Worm (Caenorhabditis elegans) whole organism, early embryonic: ENCODE data around the gene plrg-1.

Experiments used
- B0310.2 ChIP-seq: sonication (generic microtip); optimal IDR thresholded peaks from 2 replicates; lab custom pipeline; 2016; ENCODE audit warnings: mild to moderate bottlenecking, missing genetic modification characterization, missing compliant biosample characterization
- F13C5.2 ChIP-seq: sonication (generic microtip); optimal IDR thresholded peaks from 2 replicates; lab custom pipeline; 2017; ENCODE audit warnings: mild to moderate bottlenecking, missing genetic modification characterization, inconsistent platforms, missing compliant biosample characterization
- aly-1 ChIP-seq: sonication (generic microtip); optimal IDR thresholded peaks from 2 replicates; lab custom pipeline; 2016; ENCODE audit warnings: missing genetic modification characterization, missing compliant biosample characterization
- ama-1 ChIP-seq: fragments of 150-350 bp; optimal IDR thresholded peaks from 2 replicates; lab custom pipeline; 2014
- ceh-13 ChIP-seq: fragments of 200-800 bp; sonication (Bioruptor generic); optimal IDR thresholded peaks from 2 replicates; lab custom pipeline; 2018; ENCODE audit warnings: mild to moderate bottlenecking, missing genetic modification characterization, missing compliant biosample characterization
- ceh-36 ChIP-seq: sonication (generic microtip); optimal IDR thresholded peaks from 2 replicates; lab custom pipeline; 2016; ENCODE audit warnings: missing genetic modification characterization, inconsistent platforms, missing compliant biosample characterization
- ets-7 ChIP-seq: sonication (generic microtip); optimal IDR thresholded peaks from 2 replicates; lab custom pipeline; 2016; ENCODE audit warnings: missing genotype, missing genetic modification characterization, missing compliant biosample characterization
- flt-1 ChIP-seq: fragments of 200-800 bp; sonication (Bioruptor generic); IDR thresholded peaks from 2 replicates; pipeline ENCODE4 v1.3.6; 2022; ENCODE audit warnings: missing genetic modification characterization, missing compliant biosample characterization
- hmbx-1 ChIP-seq: sonication (generic microtip); optimal IDR thresholded peaks from 2 replicates; lab custom pipeline; 2016; ENCODE audit warnings: mild to moderate bottlenecking, missing genetic modification characterization, missing compliant biosample characterization
- hmg-4 ChIP-seq: fragments of 200-800 bp; sonication (Bioruptor generic); optimal IDR thresholded peaks from 2 replicates; lab custom pipeline; 2018; ENCODE audit warnings: mild to moderate bottlenecking, missing genetic modification characterization, missing compliant biosample characterization
- hnd-1 ChIP-seq: sonication (generic microtip); optimal IDR thresholded peaks from 2 replicates; lab custom pipeline; 2016; ENCODE audit warnings: missing genetic modification characterization, missing compliant biosample characterization
- pes-1 ChIP-seq: fragments of 200-800 bp; sonication (Bioruptor generic); IDR thresholded peaks from 2 replicates; pipeline ENCODE4 v1.3.6; 2022; ENCODE audit warnings: missing genetic modification reagents, missing genetic modification characterization, missing compliant biosample characterization
- scrt-1 ChIP-seq: fragments of 200-800 bp; sonication (Bioruptor generic); IDR thresholded peaks from 2 replicates; pipeline ENCODE4 v1.3.6; 2022; ENCODE audit warnings: missing genetic modification characterization, missing compliant biosample characterization
- sea-1 ChIP-seq: fragments of 200-800 bp; sonication (Bioruptor generic); conservative IDR thresholded peaks from 2 replicates; pipeline ENCODE4 v1.3.6; 2022; ENCODE audit warnings: missing genetic modification characterization, missing compliant biosample characterization
- tbx-11 ChIP-seq: fragments of 200-800 bp; sonication (Bioruptor generic); IDR thresholded peaks from 2 replicates; pipeline ENCODE4 v1.3.6; 2022; ENCODE audit warnings: missing genetic modification characterization, missing compliant biosample characterization
- tbx-37 ChIP-seq: fragments of 200-800 bp; sonication (Bioruptor generic); conservative IDR thresholded peaks from 2 replicates; pipeline ENCODE4 v1.3.6; 2022; ENCODE audit warnings: missing genetic modification reagents, missing genetic modification characterization, missing compliant biosample characterization
- tra-4 ChIP-seq: sonication (generic microtip); optimal IDR thresholded peaks from 2 replicates; lab custom pipeline; 2017; ENCODE audit warnings: missing genetic modification characterization, missing compliant biosample characterization

The plrg-1 gene

DNA sequence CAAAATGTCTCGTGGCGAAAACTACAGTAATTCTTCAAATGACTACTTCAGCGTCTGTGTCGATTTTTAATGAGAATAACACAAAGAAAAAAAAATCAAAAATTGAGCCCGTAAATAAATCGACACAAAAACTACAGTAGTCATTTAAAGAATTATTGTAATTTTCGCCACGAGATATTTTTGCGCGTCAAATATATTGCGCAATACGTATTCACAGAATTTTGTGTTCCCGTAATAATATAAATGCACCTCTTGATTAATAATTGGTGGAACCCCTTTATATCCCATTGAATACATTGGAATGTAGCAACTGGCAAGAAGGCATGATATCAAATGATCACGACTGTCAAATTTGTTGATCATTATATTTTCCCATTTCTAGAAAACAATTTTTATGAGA is 38.8 kb downstream of the plrg-1 start:
- TF ChIP-seq B0310.2 (tag; lab: Kevin White, UChicago) (no peak), aly-1 (tag; lab: Kevin White, UChicago) (no peak), tbx-11 (GFP tag; lab: Robert Waterston, UW) (no peak), ets-7 (tag; lab: Kevin White, UChicago) (no peak), pes-1 (GFP tag; lab: Robert Waterston, UW) (no peak), hnd-1 (no peak), ceh-13 (GFP tag; lab: Kevin White, UChicago) (no peak), flt-1 (GFP tag; lab: Robert Waterston, UW) (no peak), hmg-4 (GFP tag; lab: Kevin White, UChicago) (no peak), ama-1 (lab: Kevin White, UChicago) (no peak), ceh-36 (tag; lab: Kevin White, UChicago) (no peak), hmbx-1 (tag; lab: Kevin White, UChicago) (no peak), sea-1 (GFP tag; lab: Robert Waterston, UW) (no peak), tra-4 (tag; lab: Kevin White, UChicago) (no peak), scrt-1 (no peak)

DNA sequence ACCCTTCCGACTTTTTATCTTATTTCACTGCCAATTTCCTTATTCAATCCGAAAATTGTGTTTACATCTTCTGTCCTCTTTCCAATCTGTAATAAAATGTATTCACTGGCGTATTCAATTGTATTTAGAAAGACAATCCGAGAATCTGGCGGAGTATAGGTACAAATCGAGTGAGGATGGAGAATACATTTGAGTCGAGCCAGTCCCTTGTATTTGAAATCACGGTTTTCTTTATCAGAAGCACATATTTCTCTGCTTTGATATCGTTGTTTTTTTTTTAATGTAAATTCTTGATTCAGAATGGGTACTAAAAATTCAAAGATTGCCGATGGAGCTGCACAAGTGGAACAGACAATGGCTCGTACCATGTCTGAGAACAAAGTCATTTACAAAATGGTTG is 43.6 kb downstream of the plrg-1 start, which contains the start of gene ocr-1:
TSS of gene ocr-1 (plus strand) at position 301 of the 400 bp plus-strand sequence.
- TF ChIP-seq aly-1 (tag; lab: Kevin White, UChicago) (no peak), scrt-1 (no peak), F13C5.2 (tag; lab: Kevin White, UChicago) (no peak), tbx-37 (GFP tag; lab: Robert Waterston, UW) (no peak), pes-1 (GFP tag; lab: Robert Waterston, UW) (no peak), sea-1 (GFP tag; lab: Robert Waterston, UW) (no peak), hmbx-1 (tag; lab: Kevin White, UChicago) (no peak), ama-1 (lab: Kevin White, UChicago) (no peak), hnd-1 (no peak), flt-1 (GFP tag; lab: Robert Waterston, UW) (no peak), tra-4 (tag; lab: Kevin White, UChicago) (no peak), tbx-11 (GFP tag; lab: Robert Waterston, UW) (no peak), hmg-4 (GFP tag; lab: Kevin White, UChicago) (no peak), ceh-36 (tag; lab: Kevin White, UChicago) (no peak), B0310.2 (tag; lab: Kevin White, UChicago) (no peak), ets-7 (tag; lab: Kevin White, UChicago) (no peak), ceh-13 (GFP tag; lab: Kevin White, UChicago) (no peak)

DNA sequence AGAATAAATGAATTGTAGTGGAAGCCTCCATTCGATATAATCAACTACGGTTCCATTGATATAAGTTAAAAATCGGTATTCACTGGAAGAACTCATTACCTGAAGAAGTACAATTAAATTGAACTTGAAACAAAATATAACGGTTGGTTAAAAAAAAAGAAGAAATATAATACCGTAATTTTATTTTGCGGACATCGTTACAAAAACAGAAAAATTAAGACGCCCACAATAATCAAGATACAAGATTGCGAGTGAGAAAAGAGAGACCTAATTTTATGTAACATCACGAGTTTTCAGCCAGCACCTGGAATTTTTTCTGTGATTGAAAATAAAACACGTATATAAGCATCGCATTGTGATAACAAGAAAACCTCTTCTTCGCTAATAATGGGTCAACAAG is 45.0 kb downstream of the plrg-1 start, which contains the start of gene sre-6:
TSS of gene sre-6 (minus strand) at position 101 of the 400 bp plus-strand sequence.
- no peak for TF ChIP-seq sea-1 (GFP tag; lab: Robert Waterston, UW)
- TF ChIP-seq scrt-1: no peak
- TF ChIP-seq ets-7 (tag; lab: Kevin White, UChicago): no peak
- no peak for TF ChIP-seq flt-1 (GFP tag; lab: Robert Waterston, UW)
- no peak for TF ChIP-seq ama-1 (lab: Kevin White, UChicago)
- TF ChIP-seq tbx-11 (GFP tag; lab: Robert Waterston, UW): no peak
- TF ChIP-seq hmg-4 (GFP tag; lab: Kevin White, UChicago): no peak
- no peak for TF ChIP-seq hmbx-1 (tag; lab: Kevin White, UChicago)
- TF ChIP-seq tbx-37 (GFP tag; lab: Robert Waterston, UW): no peak
- TF ChIP-seq aly-1 (tag; lab: Kevin White, UChicago): no peak
- TF ChIP-seq hnd-1: no peak
- TF ChIP-seq pes-1 (GFP tag; lab: Robert Waterston, UW): no peak
- no peak for TF ChIP-seq ceh-36 (tag; lab: Kevin White, UChicago)
- TF ChIP-seq tra-4 (tag; lab: Kevin White, UChicago): no peak
- TF ChIP-seq B0310.2 (tag; lab: Kevin White, UChicago): no peak
- no peak for TF ChIP-seq ceh-13 (GFP tag; lab: Kevin White, UChicago)

DNA sequence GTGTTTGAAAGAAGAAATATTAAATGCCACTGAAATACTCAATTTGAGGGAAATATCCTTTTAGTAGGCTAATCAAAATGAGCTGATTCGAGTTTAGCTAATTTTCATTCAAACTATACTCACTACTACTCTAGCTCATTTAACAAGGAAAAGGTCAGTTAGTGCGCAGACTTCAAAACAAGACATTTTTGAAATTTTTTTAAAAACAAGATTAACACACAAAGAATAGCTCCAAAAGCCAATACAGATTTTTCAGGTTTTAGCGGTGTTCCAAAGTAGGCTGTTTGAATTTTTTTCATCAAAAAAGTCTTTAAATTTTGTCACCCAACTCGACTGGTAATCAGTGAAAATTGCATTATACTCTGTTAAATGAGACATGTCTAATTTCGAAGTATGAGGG is 46.9 kb downstream of the plrg-1 start:
- TF ChIP-seq F13C5.2 (tag; lab: Kevin White, UChicago) (no peak), ama-1 (lab: Kevin White, UChicago) (no peak), hnd-1 (no peak), sea-1 (GFP tag; lab: Robert Waterston, UW) (no peak), tbx-37 (GFP tag; lab: Robert Waterston, UW) (no peak), ceh-13 (GFP tag; lab: Kevin White, UChicago) (no peak), scrt-1 (no peak), ets-7 (tag; lab: Kevin White, UChicago) (no peak), hmg-4 (GFP tag; lab: Kevin White, UChicago) (no peak), B0310.2 (tag; lab: Kevin White, UChicago) (no peak), ceh-36 (tag; lab: Kevin White, UChicago) (no peak), flt-1 (GFP tag; lab: Robert Waterston, UW) (no peak), tra-4 (tag; lab: Kevin White, UChicago) (no peak), pes-1 (GFP tag; lab: Robert Waterston, UW) (no peak), tbx-11 (GFP tag; lab: Robert Waterston, UW) (no peak)

DNA sequence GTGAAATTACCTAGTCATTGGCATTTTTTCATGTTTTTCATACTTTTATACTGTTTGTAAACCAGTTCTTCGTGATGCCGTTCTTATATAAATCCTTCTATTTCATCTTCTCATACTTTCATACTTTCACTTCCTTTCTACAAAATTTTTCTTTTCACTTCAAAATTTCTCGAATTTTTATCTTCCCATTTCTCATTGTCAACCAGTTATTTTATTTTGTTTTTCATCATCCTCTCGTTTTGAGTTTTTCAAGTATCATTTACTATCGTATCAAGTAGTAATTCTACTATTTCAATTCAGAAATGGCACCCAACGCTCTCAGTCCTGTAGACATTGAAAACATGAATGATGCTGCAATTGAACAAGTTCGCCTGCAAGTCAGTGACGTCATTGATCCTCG is 49.1 kb downstream of the plrg-1 start, which contains the start of gene F28H7.8:
TSS of gene F28H7.8 (plus strand) at position 301 of the 400 bp plus-strand sequence.
- TF ChIP-seq pes-1 (GFP tag; lab: Robert Waterston, UW): no peak
- TF ChIP-seq tra-4 (tag; lab: Kevin White, UChicago): no peak
- TF ChIP-seq ama-1 (lab: Kevin White, UChicago): no peak
- no peak for TF ChIP-seq flt-1 (GFP tag; lab: Robert Waterston, UW)
- TF ChIP-seq hnd-1: no peak
- TF ChIP-seq hmbx-1 (tag; lab: Kevin White, UChicago): no peak
- TF ChIP-seq tbx-37 (GFP tag; lab: Robert Waterston, UW): no peak
- TF ChIP-seq ceh-36 (tag; lab: Kevin White, UChicago): no peak

DNA sequence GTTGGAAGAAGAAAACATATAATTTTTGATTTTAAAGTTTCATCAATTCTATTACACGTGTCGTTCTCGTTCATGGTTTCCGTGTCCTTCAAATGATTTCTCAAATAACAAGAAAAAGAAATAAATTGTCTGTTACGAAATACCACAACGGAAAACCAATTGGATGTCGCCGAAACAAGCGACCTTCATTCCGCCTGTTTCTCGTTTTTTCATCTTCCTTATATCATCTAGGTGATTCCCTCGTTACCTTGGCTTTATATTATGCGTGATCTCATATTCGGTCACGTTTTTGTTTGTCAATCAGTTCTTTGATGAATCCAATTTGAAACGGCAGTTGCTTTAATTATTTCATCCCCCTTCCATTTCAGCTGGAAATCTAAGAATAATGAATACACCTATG is 50.6 kb downstream of the plrg-1 start:
- no peak for TF ChIP-seq tbx-11 (GFP tag; lab: Robert Waterston, UW)
- TF ChIP-seq ets-7 (tag; lab: Kevin White, UChicago): no peak
- no peak for TF ChIP-seq F13C5.2 (tag; lab: Kevin White, UChicago)
- TF ChIP-seq ceh-13 (GFP tag; lab: Kevin White, UChicago): no peak
- TF ChIP-seq hmbx-1 (tag; lab: Kevin White, UChicago): no peak
- no peak for TF ChIP-seq ama-1 (lab: Kevin White, UChicago)
- no peak for TF ChIP-seq flt-1 (GFP tag; lab: Robert Waterston, UW)
- TF ChIP-seq pes-1 (GFP tag; lab: Robert Waterston, UW): no peak
- no peak for TF ChIP-seq B0310.2 (tag; lab: Kevin White, UChicago)
